Worm (Caenorhabditis elegans): ENCODE results near the gene F55A11.4.

- no peak for TF ChIP-seq ama-1 (optimal IDR thresholded peaks at IDR 0.05)
- no peak for TF ChIP-seq madf-2 (tag; optimal IDR thresholded peaks at IDR 0.05)
- no peak for TF ChIP-seq syd-9 (tag; optimal IDR thresholded peaks at IDR 0.05)
- no peak for TF ChIP-seq fkh-10 (GFP tag; optimal IDR thresholded peaks at IDR 0.05)
- no peak for TF ChIP-seq tbx-2 (tag; optimal IDR thresholded peaks at IDR 0.05)
- TF ChIP-seq ceh-34 (tag; optimal IDR thresholded peaks at IDR 0.05) = no peak
- TF ChIP-seq lin-11 (tag; optimal IDR thresholded peaks at IDR 0.05) = no peak
- TF ChIP-seq F13H6.1 (tag; optimal IDR thresholded peaks at IDR 0.05) = no peak
- TF ChIP-seq pqm-1 (tag; optimal IDR thresholded peaks at IDR 0.05) = no peak
Observed at ce11 chrV:11800486-11800885, 30.2 kb downstream of the F55A11.4 start.

Data from whole organism, late embryonic.